Worm (Caenorhabditis elegans) whole organism, L4 larva: ENCODE results near the gene lgc-31.
A peak's percentile ranks its signal among the peaks of the same experiment; 100 is the strongest.

Source experiments
- D1046.2 ChIP-seq: fragments of 200-800 bp; sonication (Bioruptor generic); IDR thresholded peaks from 2 replicates; pipeline ENCODE4 v1.3.6; 2022; ENCODE audit warnings: missing genetic modification characterization, missing compliant biosample characterization
- F49E8.2 ChIP-seq: sonication (generic microtip); optimal IDR thresholded peaks from 2 replicates; lab custom pipeline; 2016; ENCODE audit warnings: missing compliant biosample characterization, mild to moderate bottlenecking, missing genetic modification characterization, borderline replicate concordance
- R02D3.7 ChIP-seq: fragments of 150-350 bp; sonication (generic microtip); optimal IDR thresholded peaks from 3 replicates; lab custom pipeline; 2014; ENCODE audit warnings: missing biosample characterization, missing genetic modification characterization
- T26A8.4 ChIP-seq: fragments of 200-800 bp; sonication (Bioruptor generic); IDR thresholded peaks from 2 replicates; pipeline ENCODE4 v1.3.6; 2022; ENCODE audit warnings: missing genetic modification characterization, missing compliant biosample characterization
- Y105C5A.15 ChIP-seq: fragments of 200-800 bp; sonication (Bioruptor generic); IDR thresholded peaks from 2 replicates; pipeline ENCODE4 v1.3.6; 2022; ENCODE audit warnings: missing genetic modification characterization, missing compliant biosample characterization
- aly-2 ChIP-seq: sonication (generic microtip); optimal IDR thresholded peaks from 2 replicates; lab custom pipeline; 2018; ENCODE audit warnings: missing biosample characterization, missing genetic modification characterization
- attf-4 ChIP-seq: sonication (generic microtip); optimal IDR thresholded peaks from 3 replicates; lab custom pipeline; 2017; ENCODE audit warnings: missing biosample characterization, missing genetic modification characterization
- ceh-28 ChIP-seq: fragments of 150-350 bp; optimal IDR thresholded peaks from 2 replicates; lab custom pipeline; 2014; ENCODE audit warnings: missing biosample characterization, missing genetic modification reagents, missing genetic modification characterization
- ces-1 ChIP-seq: fragments of 150-350 bp; sonication (generic microtip); optimal IDR thresholded peaks from 4 replicates; lab custom pipeline; 2014; ENCODE audit warnings: missing biosample characterization, missing genetic modification reagents, missing genetic modification characterization
- cey-2 ChIP-seq: sonication (generic microtip); optimal IDR thresholded peaks from 3 replicates; lab custom pipeline; 2017; ENCODE audit warnings: missing genetic modification characterization, mild to moderate bottlenecking, missing compliant biosample characterization, antibody characterized with exemption, borderline replicate concordance; ENCODE audit not compliant: insufficient read depth
- ctbp-1 ChIP-seq: fragments of 200-800 bp; sonication (Bioruptor generic); IDR thresholded peaks from 2 replicates; pipeline ENCODE4 v1.3.6; 2022; ENCODE audit warnings: missing genetic modification reagents, missing genetic modification characterization, missing compliant biosample characterization
- daf-8 ChIP-seq: fragments of 200-800 bp; sonication (Bioruptor generic); IDR thresholded peaks from 2 replicates; pipeline ENCODE4 v1.3.6; 2022; ENCODE audit warnings: missing genetic modification characterization, missing compliant biosample characterization
- dmd-6 ChIP-seq: fragments of 200-800 bp; sonication (Bioruptor generic); IDR thresholded peaks from 2 replicates; pipeline ENCODE4 v1.3.6; 2022; ENCODE audit warnings: missing genetic modification reagents, missing genetic modification characterization, missing compliant biosample characterization
- dmd-9 ChIP-seq: fragments of 200-800 bp; sonication (Bioruptor generic); IDR thresholded peaks from 2 replicates; pipeline ENCODE4 v1.3.6; 2022; ENCODE audit warnings: missing genetic modification reagents, missing genetic modification characterization, missing compliant biosample characterization
- duxl-1 ChIP-seq: sonication (generic microtip); optimal IDR thresholded peaks from 2 replicates; lab custom pipeline; 2016; ENCODE audit warnings: mild to moderate bottlenecking, missing genetic modification characterization, moderate library complexity, missing compliant biosample characterization; ENCODE audit not compliant: poor library complexity
- egl-43 ChIP-seq: fragments of 200-800 bp; sonication (Bioruptor generic); IDR thresholded peaks from 2 replicates; pipeline ENCODE4 v1.3.6; 2022; ENCODE audit warnings: missing genetic modification reagents, missing genetic modification characterization, missing compliant biosample characterization
- gei-8 ChIP-seq: fragments of 200-800 bp; sonication (Bioruptor generic); optimal IDR thresholded peaks from 2 replicates; lab custom pipeline; 2018; ENCODE audit warnings: mild to moderate bottlenecking, missing genetic modification characterization, missing compliant biosample characterization
- hif-1 ChIP-seq, 2 experiments: sonication (generic microtip); optimal IDR thresholded peaks; 2 replicates each; lab custom pipeline; 2016 to 2017; ENCODE audit warnings: missing compliant biosample characterization in 2 of 2, missing genetic modification characterization in 2 of 2, missing genetic modification reagents in 2 of 2, missing genotype in 2 of 2, mild to moderate bottlenecking in 1 of 2
- hlh-11 ChIP-seq: fragments of 200-800 bp; sonication (Bioruptor generic); optimal IDR thresholded peaks from 2 replicates; lab custom pipeline; 2018; ENCODE audit warnings: mild to moderate bottlenecking, missing genetic modification characterization, missing compliant biosample characterization
- hlh-30 ChIP-seq: sonication (generic microtip); optimal IDR thresholded peaks from 2 replicates; lab custom pipeline; 2017; ENCODE audit warnings: antibody characterized with exemption, mild to moderate bottlenecking, missing genetic modification characterization, missing compliant biosample characterization; ENCODE audit not compliant: insufficient read depth
- jun-1 ChIP-seq: fragments of 150-350 bp; optimal IDR thresholded peaks from 2 replicates; lab custom pipeline; 2014; ENCODE audit warnings: missing biosample characterization, missing genetic modification reagents, missing genetic modification characterization
- lim-7 ChIP-seq: fragments of 200-800 bp; sonication (Bioruptor generic); IDR thresholded peaks from 2 replicates; pipeline ENCODE4 v1.3.6; 2022; ENCODE audit warnings: missing genetic modification characterization, missing compliant biosample characterization
- lin-13 ChIP-seq: fragments of 150-350 bp; optimal IDR thresholded peaks from 2 replicates; lab custom pipeline; 2014; ENCODE audit warnings: missing biosample characterization, missing genetic modification reagents, missing genetic modification characterization
- lin-29 ChIP-seq: fragments of 200-800 bp; sonication (Bioruptor generic); IDR thresholded peaks from 2 replicates; pipeline ENCODE4 v1.3.6; 2022; ENCODE audit warnings: missing genetic modification reagents, missing genetic modification characterization, missing compliant biosample characterization
- lsy-2 ChIP-seq, 2 experiments: fragments of 150-350 bp in 1 of 2; sonication (generic microtip) in 1 of 2; optimal IDR thresholded peaks; 2 replicates each; lab custom pipeline; 2014 to 2017; ENCODE audit warnings: missing biosample characterization in 2 of 2, missing genetic modification characterization in 2 of 2
- madf-5 ChIP-seq, 2 experiments: fragments of 200-800 bp; sonication (Bioruptor generic); IDR thresholded peaks; 2 replicates each; pipeline ENCODE4 v1.3.6; 2022; ENCODE audit warnings: missing compliant biosample characterization in 2 of 2, missing genetic modification characterization in 2 of 2
- madf-9 ChIP-seq: fragments of 200-800 bp; sonication (Bioruptor generic); conservative IDR thresholded peaks from 2 replicates; pipeline ENCODE4 v1.3.6; 2022; ENCODE audit warnings: missing genetic modification reagents, missing genetic modification characterization, missing compliant biosample characterization
- mdl-1 ChIP-seq, 2 experiments: fragments of 150-350 bp in 1 of 2; sonication (generic microtip) in 1 of 2; optimal IDR thresholded peaks; 2 replicates each; lab custom pipeline; 2014 to 2017; ENCODE audit warnings: missing biosample characterization in 2 of 2, missing genetic modification characterization in 2 of 2
- mdt-29 ChIP-seq: fragments of 200-800 bp; sonication (Bioruptor generic); IDR thresholded peaks from 2 replicates; pipeline ENCODE4 v1.3.6; 2022; ENCODE audit warnings: missing genetic modification reagents, missing genetic modification characterization, missing compliant biosample characterization
- mes-2 ChIP-seq: sonication (generic microtip); optimal IDR thresholded peaks from 2 replicates; lab custom pipeline; 2016; ENCODE audit warnings: missing genotype, mild to moderate bottlenecking, missing genetic modification characterization, missing compliant biosample characterization; ENCODE audit not compliant: poor library complexity, severe bottlenecking
- mxl-3 ChIP-seq: fragments of 200-800 bp; sonication (Bioruptor generic); optimal IDR thresholded peaks from 2 replicates; lab custom pipeline; 2018; ENCODE audit warnings: mild to moderate bottlenecking, missing genetic modification characterization, missing compliant biosample characterization
- nhr-102 ChIP-seq: sonication (generic microtip); optimal IDR thresholded peaks from 2 replicates; lab custom pipeline; 2016; ENCODE audit warnings: mild to moderate bottlenecking, missing genetic modification characterization, moderate library complexity, missing compliant biosample characterization
- nhr-237 ChIP-seq: sonication (generic microtip); optimal IDR thresholded peaks from 2 replicates; lab custom pipeline; 2017; ENCODE audit warnings: missing biosample characterization, missing genetic modification characterization
- nhr-28 ChIP-seq: fragments of 150-350 bp; optimal IDR thresholded peaks from 2 replicates; lab custom pipeline; 2014; ENCODE audit warnings: missing biosample characterization, missing genetic modification characterization
- nhr-42 ChIP-seq: fragments of 200-800 bp; sonication (Bioruptor generic); IDR thresholded peaks from 2 replicates; pipeline ENCODE4 v1.3.6; 2022; ENCODE audit warnings: missing genetic modification characterization, missing compliant biosample characterization
- nhr-6 ChIP-seq: fragments of 150-350 bp; optimal IDR thresholded peaks from 2 replicates; lab custom pipeline; 2014; ENCODE audit warnings: missing biosample characterization, missing genetic modification characterization
- nhr-77 ChIP-seq: fragments of 150-350 bp; optimal IDR thresholded peaks from 2 replicates; lab custom pipeline; 2014; ENCODE audit warnings: missing biosample characterization, missing genetic modification characterization
- pha-4 ChIP-seq, 2 experiments: fragments of 150-350 bp in 1 of 2; fragments of 200-800 bp in 1 of 2; sonication (Bioruptor generic) in 1 of 2; IDR thresholded peaks in 1 of 2; optimal IDR thresholded peaks in 1 of 2; 2 replicates each; pipeline versions ENCODE4 v1.3.6 to Lab custom; 2014 to 2022; ENCODE audit warnings: missing genetic modification characterization in 2 of 2, missing genetic modification reagents in 2 of 2, missing biosample characterization in 1 of 2, missing compliant biosample characterization in 1 of 2
- php-3 ChIP-seq: fragments of 200-800 bp; sonication (Bioruptor generic); IDR thresholded peaks from 2 replicates; pipeline ENCODE4 v1.3.6; 2022; ENCODE audit warnings: missing genetic modification reagents, missing genetic modification characterization, missing compliant biosample characterization
- pqm-1 ChIP-seq: sonication (generic microtip); optimal IDR thresholded peaks from 2 replicates; lab custom pipeline; 2017; ENCODE audit warnings: missing biosample characterization, missing genetic modification characterization
- sdz-12 ChIP-seq: fragments of 200-800 bp; sonication (Bioruptor generic); optimal IDR thresholded peaks from 2 replicates; lab custom pipeline; 2018; ENCODE audit warnings: mild to moderate bottlenecking, missing genetic modification characterization, missing compliant biosample characterization
- snpc-1.2 ChIP-seq: fragments of 200-800 bp; sonication (Bioruptor generic); IDR thresholded peaks from 2 replicates; pipeline ENCODE4 v1.3.6; 2022; ENCODE audit warnings: missing genetic modification reagents, missing genetic modification characterization, missing compliant biosample characterization
- snpc-4 ChIP-seq: fragments of 150-350 bp; optimal IDR thresholded peaks from 2 replicates; lab custom pipeline; 2014; ENCODE audit warnings: missing biosample characterization, missing genetic modification characterization
- spr-1 ChIP-seq: sonication (generic microtip); optimal IDR thresholded peaks from 2 replicates; lab custom pipeline; 2016; ENCODE audit warnings: mild to moderate bottlenecking, missing genetic modification characterization, missing compliant biosample characterization
- spr-3 ChIP-seq: fragments of 200-800 bp; sonication (Bioruptor generic); optimal IDR thresholded peaks from 2 replicates; lab custom pipeline; 2018; ENCODE audit warnings: mild to moderate bottlenecking, missing genetic modification characterization, missing compliant biosample characterization
- tra-1 ChIP-seq: fragments of 200-800 bp; sonication (Bioruptor generic); IDR thresholded peaks from 2 replicates; pipeline ENCODE4 v1.3.6; 2022; ENCODE audit warnings: missing genetic modification reagents, missing genetic modification characterization, missing compliant biosample characterization
- unc-130 ChIP-seq: sonication (generic microtip); optimal IDR thresholded peaks from 2 replicates; lab custom pipeline; 2016; ENCODE audit warnings: missing genetic modification reagents, missing genetic modification characterization, missing compliant biosample characterization
- vab-7 ChIP-seq: fragments of 200-800 bp; sonication (Bioruptor generic); IDR thresholded peaks from 2 replicates; pipeline ENCODE4 v1.3.6; 2022; ENCODE audit warnings: missing genetic modification reagents, missing genetic modification characterization, missing compliant biosample characterization
- zip-2 ChIP-seq: fragments of 150-350 bp; optimal IDR thresholded peaks from 2 replicates; lab custom pipeline; 2014; ENCODE audit warnings: missing biosample characterization, missing genetic modification characterization

lgc-31 gene

DNA sequence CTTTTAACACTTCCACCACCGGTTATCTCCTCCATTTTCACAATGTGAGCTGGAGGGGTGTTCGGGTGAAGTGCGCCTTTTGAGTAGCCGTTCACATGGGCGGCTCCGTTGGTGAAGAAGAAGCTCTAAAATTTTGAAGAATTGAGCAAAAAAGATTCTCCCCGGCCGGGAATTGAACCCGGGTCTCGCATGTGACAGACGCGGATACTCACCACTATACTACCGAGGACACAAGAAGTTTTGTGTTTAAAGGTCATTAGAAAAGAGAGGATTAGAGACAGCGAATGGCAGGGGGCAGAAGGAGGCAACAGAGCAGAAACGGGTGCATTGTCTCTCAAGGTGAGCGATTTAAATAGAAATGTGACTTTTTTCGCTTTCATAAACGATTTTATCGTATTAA is 29.8 kb upstream of the lgc-31 start:
- TF ChIP-seq snpc-4 (tag; lab: Kevin White, UChicago) (no peak), nhr-237 (tag; lab: Kevin White, UChicago) (no peak), dmd-9 (GFP tag; lab: Robert Waterston, UW) (0 out of 2 replicates have a peak, but pooled peaks have one; percentile 32), cey-2 (tag; lab: Kevin White, UChicago) (no peak), lin-29 (GFP tag; lab: Robert Waterston, UW) (peak; percentile 60; the same call in 1 of the 2 replicates), mxl-3 (GFP tag; lab: Kevin White, UChicago) (peak; percentile 50), mdl-1 (tag; optimal IDR thresholded peaks at IDR 0.05; lab: Kevin White, UChicago) (peak in 1 of 2 experiments; percentile 55), hlh-11 (tag; lab: Kevin White, UChicago) (peak; percentile 43), T26A8.4 (GFP tag; lab: Robert Waterston, UW) (peak; percentile 60; the same call in 1 of the 2 replicates), attf-4 (tag; lab: Kevin White, UChicago) (no peak), egl-43 (GFP tag; lab: Robert Waterston, UW) (peak; percentile 95), nhr-6 (tag; lab: Kevin White, UChicago) (peak; percentile 25), mes-2 (peak; percentile 52), pqm-1 (tag; lab: Kevin White, UChicago) (no peak), lin-13 (peak; percentile 47), aly-2 (tag; lab: Kevin White, UChicago) (no peak), nhr-102 (peak; percentile 54), hif-1 (tag; optimal IDR thresholded peaks at IDR 0.05; lab: Kevin White, UChicago) (peak in 1 of 2 experiments; percentile 35), gei-8 (GFP tag; lab: Kevin White, UChicago) (no peak), sdz-12 (peak; percentile 73), nhr-77 (tag; lab: Kevin White, UChicago) (peak; percentile 26), madf-9 (GFP tag; lab: Robert Waterston, UW) (peak; percentile 82), unc-130 (peak; percentile 52), tra-1 (peak; percentile 81), hlh-30 (peak; percentile 90), D1046.2 (GFP tag; lab: Robert Waterston, UW) (peak; percentile 84), nhr-28 (tag; lab: Kevin White, UChicago) (peak; percentile 9), ceh-28 (tag; lab: Kevin White, UChicago) (no peak), nhr-42 (peak; percentile 56; the same call in 1 of the 2 replicates), lim-7 (GFP tag; lab: Robert Waterston, UW) (peak; percentile 89), ctbp-1 (GFP tag; lab: Robert Waterston, UW) (0 out of 2 replicates have a peak, but pooled peaks have one; percentile 26), lsy-2 (tag; optimal IDR thresholded peaks at IDR 0.05; lab: Kevin White, UChicago) (peak in 1 of 2 experiments; percentile 27), daf-8 (GFP tag; lab: Robert Waterston, UW) (0 out of 2 replicates have a peak, but pooled peaks have one; percentile 40), jun-1 (tag; lab: Kevin White, UChicago) (no peak), mdt-29 (GFP tag; lab: Robert Waterston, UW) (peak; percentile 76), R02D3.7 (tag; lab: Kevin White, UChicago) (no peak), duxl-1 (tag; lab: Kevin White, UChicago) (peak; percentile 63), snpc-1.2 (peak; percentile 66; the same call in 1 of the 2 replicates), pha-4 (GFP tag; IDR thresholded peaks at IDR 0.05; lab: Robert Waterston, UW) (peak; percentile 90), pha-4 (tag; optimal IDR thresholded peaks at IDR 0.05; lab: Kevin White, UChicago) (no peak), zip-2 (tag; lab: Kevin White, UChicago) (no peak), spr-3 (GFP tag; lab: Kevin White, UChicago) (peak; percentile 53), dmd-6 (GFP tag; lab: Robert Waterston, UW) (peak; percentile 40; the same call in 1 of the 2 replicates), F49E8.2 (tag; lab: Kevin White, UChicago) (peak; percentile 2), php-3 (GFP tag; lab: Robert Waterston, UW) (peak; percentile 60), spr-1 (peak; percentile 46), madf-5 (GFP tag; IDR thresholded peaks at IDR 0.05; lab: Robert Waterston, UW) (peak; percentile 51 to 73; a peak in 1 of 4 replicates), vab-7 (GFP tag; lab: Robert Waterston, UW) (peak; percentile 69; the same call in 1 of the 2 replicates), Y105C5A.15 (peak; percentile 63; the same call in 1 of the 2 replicates), ces-1 (no peak)
